Worm (Caenorhabditis elegans) whole organism, early embryonic: Measurements from ENCODE around the gene lgc-12.

Source experiments
- F13C5.2 ChIP-seq: sonication (generic microtip); optimal IDR thresholded peaks from 2 replicates; lab custom pipeline; 2017; ENCODE audit warnings: mild to moderate bottlenecking, missing genetic modification characterization, inconsistent platforms, missing compliant biosample characterization
- aly-1 ChIP-seq: sonication (generic microtip); optimal IDR thresholded peaks from 2 replicates; lab custom pipeline; 2016; ENCODE audit warnings: missing genetic modification characterization, missing compliant biosample characterization
- ama-1 ChIP-seq: fragments of 150-350 bp; optimal IDR thresholded peaks from 2 replicates; lab custom pipeline; 2014
- ets-7 ChIP-seq: sonication (generic microtip); optimal IDR thresholded peaks from 2 replicates; lab custom pipeline; 2016; ENCODE audit warnings: missing genotype, missing genetic modification characterization, missing compliant biosample characterization
- flt-1 ChIP-seq: fragments of 200-800 bp; sonication (Bioruptor generic); IDR thresholded peaks from 2 replicates; pipeline ENCODE4 v1.3.6; 2022; ENCODE audit warnings: missing genetic modification characterization, missing compliant biosample characterization
- hmg-4 ChIP-seq: fragments of 200-800 bp; sonication (Bioruptor generic); optimal IDR thresholded peaks from 2 replicates; lab custom pipeline; 2018; ENCODE audit warnings: mild to moderate bottlenecking, missing genetic modification characterization, missing compliant biosample characterization
- hnd-1 ChIP-seq: sonication (generic microtip); optimal IDR thresholded peaks from 2 replicates; lab custom pipeline; 2016; ENCODE audit warnings: missing genetic modification characterization, missing compliant biosample characterization
- pes-1 ChIP-seq: fragments of 200-800 bp; sonication (Bioruptor generic); IDR thresholded peaks from 2 replicates; pipeline ENCODE4 v1.3.6; 2022; ENCODE audit warnings: missing genetic modification reagents, missing genetic modification characterization, missing compliant biosample characterization
- scrt-1 ChIP-seq: fragments of 200-800 bp; sonication (Bioruptor generic); IDR thresholded peaks from 2 replicates; pipeline ENCODE4 v1.3.6; 2022; ENCODE audit warnings: missing genetic modification characterization, missing compliant biosample characterization
- tbx-11 ChIP-seq: fragments of 200-800 bp; sonication (Bioruptor generic); IDR thresholded peaks from 2 replicates; pipeline ENCODE4 v1.3.6; 2022; ENCODE audit warnings: missing genetic modification characterization, missing compliant biosample characterization
- tbx-37 ChIP-seq: fragments of 200-800 bp; sonication (Bioruptor generic); conservative IDR thresholded peaks from 2 replicates; pipeline ENCODE4 v1.3.6; 2022; ENCODE audit warnings: missing genetic modification reagents, missing genetic modification characterization, missing compliant biosample characterization
- tra-4 ChIP-seq: sonication (generic microtip); optimal IDR thresholded peaks from 2 replicates; lab custom pipeline; 2017; ENCODE audit warnings: missing genetic modification characterization, missing compliant biosample characterization

ce11 chrIII:7531385-7531784 is 30.6 kb upstream of the lgc-12 start:
- no peak for TF ChIP-seq scrt-1 (GFP tag; lab: Robert Waterston, UW)
- TF ChIP-seq flt-1 (GFP tag; lab: Robert Waterston, UW): no peak
- no peak for TF ChIP-seq ama-1
- no peak for TF ChIP-seq tbx-11 (GFP tag; lab: Robert Waterston, UW)
- TF ChIP-seq hmg-4: no peak
- TF ChIP-seq aly-1 (tag; lab: Kevin White, UChicago): no peak
- TF ChIP-seq hnd-1 (tag; lab: Kevin White, UChicago): no peak
- TF ChIP-seq tra-4 (tag; lab: Kevin White, UChicago): no peak
- TF ChIP-seq tbx-37 (GFP tag; lab: Robert Waterston, UW): no peak
- no peak for TF ChIP-seq pes-1 (GFP tag; lab: Robert Waterston, UW)
- TF ChIP-seq F13C5.2 (tag; lab: Kevin White, UChicago): no peak
- no peak for TF ChIP-seq ets-7
